Worm (Caenorhabditis elegans): ENCODE measurements around the gene sec-16A.1.

The sec-16A.1 gene

DNA sequence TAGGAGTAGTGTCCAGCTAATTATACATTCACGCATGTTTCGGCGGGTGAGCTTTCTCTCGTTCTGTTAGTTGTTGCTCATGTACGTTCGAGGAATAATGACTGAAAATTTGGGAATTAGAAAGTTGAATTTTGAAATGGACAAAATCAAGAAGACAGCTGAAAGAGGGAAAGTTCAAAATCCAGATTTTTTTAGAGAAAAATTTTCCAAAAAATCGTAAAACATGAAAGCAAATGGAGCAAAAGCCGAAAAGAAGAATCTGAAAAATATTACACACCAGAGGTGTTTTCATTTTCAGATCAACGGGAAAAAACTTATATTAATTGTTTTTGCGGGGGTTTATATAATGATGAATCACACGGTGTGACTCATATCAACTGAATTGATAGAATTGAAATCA lies 47.1 kb downstream of the sec-16A.1 start, which contains the start of gene ina-1:
Gene ina-1, minus strand, starts transcription at position 101 of the 400 bp plus-strand sequence.
- no peak for TF ChIP-seq nhr-76 (tag; optimal IDR thresholded peaks at IDR 0.05)
- TF ChIP-seq sea-2 (GFP tag; optimal IDR thresholded peaks at IDR 0.05) = no peak
- no peak for TF ChIP-seq nhr-25 (tag; optimal IDR thresholded peaks at IDR 0.05)
- TF ChIP-seq ztf-4 (tag; optimal IDR thresholded peaks at IDR 0.05) = no peak
- no peak for TF ChIP-seq lin-15B (tag; optimal IDR thresholded peaks at IDR 0.05)
- no peak for TF ChIP-seq R02D3.7 (tag; optimal IDR thresholded peaks at IDR 0.05)
- no peak for TF ChIP-seq unc-62 (GFP tag; optimal IDR thresholded peaks at IDR 0.05)
- TF ChIP-seq nhr-11 (tag; optimal IDR thresholded peaks at IDR 0.05) = no peak
- TF ChIP-seq ZK546.5 (tag; optimal IDR thresholded peaks at IDR 0.05) = no peak
- no peak for TF ChIP-seq daf-12 (tag; optimal IDR thresholded peaks at IDR 0.05)
- no peak for TF ChIP-seq nhr-23 (tag; optimal IDR thresholded peaks at IDR 0.05)

DNA sequence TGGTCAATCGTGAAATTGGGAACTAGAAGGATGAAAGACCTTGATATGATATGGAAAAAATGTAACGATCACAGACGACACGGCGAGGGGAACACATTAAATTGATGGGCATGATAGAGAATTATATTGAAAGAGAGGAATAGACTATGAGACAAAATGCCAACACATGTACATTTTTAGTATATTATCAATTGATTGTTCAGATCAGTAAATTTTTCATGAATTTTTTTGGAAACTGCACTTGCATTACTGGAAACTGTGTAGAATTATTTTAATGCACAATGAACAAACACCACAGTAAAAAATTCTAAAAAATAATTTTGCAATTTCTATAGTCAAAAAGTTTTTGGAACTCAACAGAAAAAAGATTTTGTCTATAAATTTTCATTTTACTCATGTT lies 47.6 kb downstream of the sec-16A.1 start:
- no peak for TF ChIP-seq unc-62 (GFP tag; optimal IDR thresholded peaks at IDR 0.05)
- TF ChIP-seq ztf-11 (tag; optimal IDR thresholded peaks at IDR 0.05) = no peak
- no peak for TF ChIP-seq fkh-10 (GFP tag; optimal IDR thresholded peaks at IDR 0.05)
- TF ChIP-seq egl-5 (tag; optimal IDR thresholded peaks at IDR 0.05) = peak; percentile 2
- TF ChIP-seq aly-2 (tag; optimal IDR thresholded peaks at IDR 0.05) = no peak
- peak in 1 of 3 experiments; percentile 27 for TF ChIP-seq elt-3 (tag; optimal IDR thresholded peaks at IDR 0.05)

ce11 chrIII:9176008-9176407 lies 50.4 kb downstream of the sec-16A.1 start:
- peak; percentile 25 for TF ChIP-seq hmg-11 (tag; optimal IDR thresholded peaks at IDR 0.05)
- no peak for TF ChIP-seq nhr-23 (tag; optimal IDR thresholded peaks at IDR 0.05)

- TF ChIP-seq nhr-67 (tag; optimal IDR thresholded peaks at IDR 0.05) (no peak), lin-39 (tag; optimal IDR thresholded peaks at IDR 0.05) (peak; percentile 19), nhr-76 (tag; optimal IDR thresholded peaks at IDR 0.05) (no peak), elt-3 (tag; optimal IDR thresholded peaks at IDR 0.05) (no peak), zag-1 (tag; optimal IDR thresholded peaks at IDR 0.05) (no peak), unc-62 (GFP tag; optimal IDR thresholded peaks at IDR 0.05) (peak; percentile 1), nhr-25 (tag; optimal IDR thresholded peaks at IDR 0.05) (no peak), mml-1 (tag; optimal IDR thresholded peaks at IDR 0.05) (no peak), hmg-11 (tag; optimal IDR thresholded peaks at IDR 0.05) (no peak), fkh-2 (tag; optimal IDR thresholded peaks at IDR 0.05) (no peak), unc-39 (tag; optimal IDR thresholded peaks at IDR 0.05) (no peak), egl-27 (tag; optimal IDR thresholded peaks at IDR 0.05) (no peak), elt-1 (tag; optimal IDR thresholded peaks at IDR 0.05) (no peak), nhr-23 (tag; optimal IDR thresholded peaks at IDR 0.05) (no peak), egl-5 (tag; optimal IDR thresholded peaks at IDR 0.05) (peak; percentile 37), mdl-1 (tag; optimal IDR thresholded peaks at IDR 0.05) (no peak), aly-2 (tag; optimal IDR thresholded peaks at IDR 0.05) (no peak), ama-1 (optimal IDR thresholded peaks at IDR 0.05) (no peak), nhr-237 (tag; optimal IDR thresholded peaks at IDR 0.05) (no peak), nhr-43 (tag; optimal IDR thresholded peaks at IDR 0.05; ENCODE audit: poor library complexity, severe bottlenecking) (no peak)
Measured at ce11 chrIII:9177874-9178273, 52.2 kb downstream of the sec-16A.1 start.

All from whole organism, L3 larva.